Fruit fly (Drosophila melanogaster) whole organism, prepupa: ENCODE measurements around the gene CG10147.
A peak's percentile ranks its signal among the peaks of the same experiment; 100 is the strongest.

Experiments used
- CG10669 ChIP-seq: fragments of 200-800 bp; sonication (Bioruptor generic); optimal IDR thresholded peaks from 3 replicates; lab custom pipeline; 2018; ENCODE audit warnings: missing biosample characterization, mild to moderate bottlenecking, missing genetic modification characterization, moderate library complexity
- CG16779 ChIP-seq: fragments of 200-800 bp; sonication (Bioruptor generic); optimal IDR thresholded peaks from 3 replicates; lab custom pipeline; 2017; ENCODE audit warnings: missing biosample characterization, mild to moderate bottlenecking, missing genetic modification characterization
- CG3032 ChIP-seq: fragments of 200-800 bp; optimal IDR thresholded peaks from 2 replicates; lab custom pipeline; 2019; ENCODE audit warnings: missing biosample characterization, mild to moderate bottlenecking, missing genetic modification characterization, moderate library complexity
- CG4318 ChIP-seq: fragments of 200-800 bp; sonication (Bioruptor generic); optimal IDR thresholded peaks from 3 replicates; lab custom pipeline; 2017; ENCODE audit warnings: missing biosample characterization, mild to moderate bottlenecking, missing genetic modification characterization
- CG8319 ChIP-seq: fragments of 200-800 bp; sonication (Bioruptor generic); optimal IDR thresholded peaks from 3 replicates; lab custom pipeline; 2016; ENCODE audit warnings: missing biosample characterization, missing genetic modification characterization
- Eip78C ChIP-seq: fragments of 200-800 bp; sonication (Bioruptor generic); peaks from one replicate; lab custom pipeline; 2016; ENCODE audit warnings: missing biosample characterization, missing genetic modification characterization
- Lpt ChIP-seq: fragments of 200-800 bp; sonication (Bioruptor generic); optimal IDR thresholded peaks from 3 replicates; lab custom pipeline; 2016; ENCODE audit warnings: missing biosample characterization, missing genetic modification characterization
- OdsH ChIP-seq: fragments of 200-800 bp; sonication (Bioruptor generic); optimal IDR thresholded peaks from 3 replicates; lab custom pipeline; 2016; ENCODE audit warnings: missing biosample characterization, missing genetic modification characterization
- dac ChIP-seq: fragments of 200-800 bp; sonication (Bioruptor generic); optimal IDR thresholded peaks from 2 replicates; lab custom pipeline; 2017; ENCODE audit warnings: missing biosample characterization, mild to moderate bottlenecking, missing genetic modification characterization
- dsx ChIP-seq: fragments of 200-800 bp; optimal IDR thresholded peaks from 3 replicates; lab custom pipeline; 2019; ENCODE audit warnings: missing biosample characterization, mild to moderate bottlenecking, missing genetic modification characterization, moderate library complexity; ENCODE audit not compliant: poor library complexity, severe bottlenecking
- eg ChIP-seq: fragments of 200-800 bp; sonication (Bioruptor generic); IDR thresholded peaks from 3 replicates; pipeline ENCODE4 v1.3.6; 2022; ENCODE audit warnings: missing biosample characterization, missing genetic modification characterization
- spab ChIP-seq: fragments of 200-800 bp; sonication (Bioruptor generic); optimal IDR thresholded peaks from 2 replicates; lab custom pipeline; 2017; ENCODE audit warnings: missing biosample characterization, mild to moderate bottlenecking, missing genetic modification characterization, missing genetic modification reagents
- topi ChIP-seq: fragments of 200-800 bp; sonication (Bioruptor generic); optimal IDR thresholded peaks from 3 replicates; lab custom pipeline; 2016; ENCODE audit warnings: missing biosample characterization, missing genetic modification characterization

DNA sequence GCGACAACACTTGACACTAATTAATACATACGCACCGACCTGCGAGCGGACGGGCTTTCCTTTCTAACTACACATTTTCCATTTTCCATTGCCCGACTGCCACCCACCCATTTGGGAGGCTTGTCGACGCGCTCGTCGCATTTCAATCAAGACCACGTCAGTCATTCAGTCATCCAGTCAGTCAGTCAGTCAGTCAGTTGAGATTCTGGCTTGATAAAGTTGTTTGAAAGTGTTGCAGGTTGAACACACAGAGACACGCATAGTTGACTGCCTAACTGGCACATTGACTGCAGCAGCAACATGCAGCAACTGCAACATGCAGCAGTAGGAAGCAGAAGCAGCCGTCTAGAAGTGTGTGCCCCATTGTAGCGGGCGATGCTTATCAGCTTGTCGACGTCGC is 36.7 kb downstream of the CG10147 start:
- TF ChIP-seq CG16779 (tag; lab: Kevin White, UChicago) (no peak), eg (GFP tag; lab: Robert Waterston, UW) (no peak), CG4318 (no peak), CG8319 (no peak), dac (GFP tag; lab: Kevin White, UChicago) (no peak), CG10669 (GFP tag; lab: Kevin White, UChicago) (no peak), Lpt (no peak), Eip78C (GFP tag; lab: Kevin White, UChicago) (peak; percentile 8), topi (no peak), spab (GFP tag; lab: Kevin White, UChicago) (no peak), CG3032 (tag; lab: Kevin White, UChicago) (no peak), dsx (GFP tag; lab: Kevin White, UChicago) (no peak), OdsH (GFP tag; lab: Kevin White, UChicago) (no peak)
